Fruit fly (Drosophila melanogaster): ENCODE measurements around the gene PGRP-LB.

Gene PGRP-LB

dm6 chr3R:11437528-11437927, 22.8 kb downstream of the PGRP-LB start, which contains the start of gene CG17230:
TSS of gene CG17230 (plus strand) at chr3R:11437785.
- TF ChIP-seq noc (tag; optimal IDR thresholded peaks at IDR 0.05): no peak

DNA sequence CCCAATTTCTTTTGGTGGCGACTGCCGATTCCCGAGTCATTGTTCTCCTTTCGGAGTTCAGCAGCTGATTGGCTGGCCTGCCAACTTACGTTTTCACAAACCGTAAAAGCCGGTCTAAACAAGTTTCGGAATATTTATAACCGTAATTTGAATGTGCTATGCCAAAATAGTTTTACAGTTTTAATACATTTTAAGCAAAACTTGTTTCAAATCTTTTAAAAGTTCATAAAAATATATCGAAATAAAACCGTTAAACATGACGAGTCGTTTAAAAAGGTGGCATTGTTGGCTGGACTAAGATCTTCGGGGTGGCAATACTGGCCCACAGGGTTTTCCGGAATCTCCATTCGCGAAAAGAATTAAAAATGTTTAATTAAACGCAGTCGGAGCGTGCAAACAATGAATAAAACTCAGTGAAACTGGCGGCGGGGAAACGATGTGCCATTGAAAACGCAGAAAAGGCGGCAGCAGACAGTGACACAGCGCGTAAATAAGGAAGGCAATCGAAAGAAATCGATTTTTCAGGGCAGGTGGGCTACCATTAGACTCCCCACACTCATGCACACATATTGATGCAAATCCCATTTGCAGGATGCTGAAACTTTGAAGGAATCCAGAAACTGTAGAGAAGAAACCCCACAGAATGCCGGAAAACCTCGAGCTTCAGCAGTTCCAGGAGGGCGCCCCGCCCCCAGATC, 24.7 kb downstream of the PGRP-LB start, which contains the start of the genes Exd2 and CG5281:
Gene Exd2, minus strand, starts transcription at position 167 of the 698 bp plus-strand sequence.
Gene CG5281, plus strand, starts transcription at position 314 of the 698 bp plus-strand sequence.
- TF ChIP-seq noc (tag; optimal IDR thresholded peaks at IDR 0.05): no peak

- no peak for TF ChIP-seq noc (tag; optimal IDR thresholded peaks at IDR 0.05)
These were observed 28.9 kb downstream of the PGRP-LB start, which contains the start of the genes RpL24-like and CG5276 for dm6 chr3R:11431395-11431977. TSS of gene RpL24-like (minus strand) at chr3R:11431582. TSS of gene CG5276 (plus strand) at chr3R:11431738.

DNA sequence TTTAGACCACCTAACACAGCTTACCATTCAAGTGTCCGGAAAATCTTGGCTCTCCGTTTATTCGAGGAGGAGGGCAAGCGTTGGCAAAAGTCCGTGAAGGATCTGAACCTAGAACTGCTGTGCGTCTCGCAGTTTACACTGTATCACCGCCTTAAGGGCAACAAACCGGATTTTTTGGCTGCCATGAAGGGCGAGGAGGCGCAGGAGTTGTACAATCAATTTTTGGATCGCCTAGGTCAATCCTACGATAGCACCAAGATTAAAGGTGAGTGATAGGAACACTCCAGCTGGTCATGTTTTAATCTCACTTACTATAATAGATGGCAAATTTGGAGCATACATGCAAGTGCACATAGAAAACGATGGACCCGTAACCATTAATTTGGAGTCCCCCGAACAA, 30.0 kb downstream of the PGRP-LB start:
- no peak for TF ChIP-seq noc (tag; optimal IDR thresholded peaks at IDR 0.05)

DNA sequence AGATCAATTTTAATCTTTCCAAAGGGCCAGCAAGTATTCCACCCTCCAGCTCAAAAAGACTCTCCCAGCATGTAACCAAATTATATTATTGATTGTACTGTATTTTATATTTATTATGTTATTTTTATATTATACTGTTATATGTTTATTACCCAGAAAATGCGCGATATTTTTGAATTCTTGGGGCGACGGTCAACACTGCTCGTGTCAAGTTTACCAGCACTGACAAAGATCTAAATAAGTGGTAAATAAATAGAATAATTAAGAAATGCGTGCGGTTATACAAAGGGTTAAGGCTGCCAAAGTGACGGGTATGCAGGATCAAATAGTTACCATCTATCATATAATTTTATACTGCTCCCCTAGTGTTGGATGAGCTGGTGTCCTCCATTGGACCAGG, 30.5 kb downstream of the PGRP-LB start, which contains the start of gene Dtd:
Gene Dtd, plus strand, starts transcription at position 248 of the 400 bp plus-strand sequence.
- TF ChIP-seq noc (tag; optimal IDR thresholded peaks at IDR 0.05): no peak

dm6 chr3R:11421643-11422122, 38.7 kb downstream of the PGRP-LB start, which contains the start of the genes ninaG and Sptz:
TSS of gene ninaG (minus strand) at chr3R:11421693.
TSS of gene Sptz (plus strand) at chr3R:11422092.
- peak; percentile 81 for TF ChIP-seq noc (tag; optimal IDR thresholded peaks at IDR 0.05)

DNA sequence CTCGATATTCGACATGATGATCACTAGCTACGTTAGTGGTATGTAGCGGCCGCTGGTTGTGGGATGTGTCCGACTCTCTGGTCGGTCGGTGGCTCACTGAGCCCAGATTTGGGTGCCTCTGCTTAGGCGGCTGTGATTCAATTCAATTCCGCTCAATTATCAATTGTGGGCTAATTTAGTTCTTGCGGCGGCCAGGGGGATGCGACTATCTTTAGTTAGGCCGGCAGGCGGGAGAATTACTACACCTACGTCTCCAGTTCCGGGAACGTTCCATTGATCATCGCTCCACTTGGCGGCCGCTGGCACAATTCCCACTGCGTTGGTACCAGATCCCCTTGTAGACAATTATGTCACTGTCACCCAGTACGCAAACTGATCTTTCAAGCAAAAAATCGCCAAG, 41.8 kb downstream of the PGRP-LB start, which contains the start of the genes bumpel and CG45676:
Gene bumpel, minus strand, starts transcription at position 101 of the 400 bp plus-strand sequence.
Gene CG45676, plus strand, starts transcription at position 318 of the 400 bp plus-strand sequence.
- TF ChIP-seq noc (tag; optimal IDR thresholded peaks at IDR 0.05): no peak

DNA sequence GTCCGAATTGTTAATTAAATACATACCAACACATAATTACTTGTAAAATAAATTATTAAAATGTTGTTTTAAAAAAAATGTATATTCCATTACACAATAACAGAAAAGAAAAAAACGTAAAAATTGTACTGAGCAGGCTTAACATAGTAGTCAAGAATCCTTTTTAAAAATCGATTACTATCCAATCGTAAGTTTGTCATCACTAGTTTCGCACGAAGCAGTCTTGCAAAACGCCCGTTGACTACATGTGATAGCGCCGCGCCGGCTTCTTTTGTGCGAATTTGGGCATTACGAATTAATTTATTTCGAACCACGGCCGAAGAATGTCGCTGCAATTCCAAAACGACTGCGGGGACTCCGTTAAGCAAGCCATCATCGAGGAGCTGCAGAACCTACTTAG, 48.0 kb downstream of the PGRP-LB start, which contains the start of gene Ipo9:
Gene Ipo9, plus strand, starts transcription at position 152 of the 400 bp plus-strand sequence.
- no peak for TF ChIP-seq noc (tag; optimal IDR thresholded peaks at IDR 0.05)

- TF ChIP-seq noc (tag; optimal IDR thresholded peaks at IDR 0.05): peak; percentile 92
These were observed 50.6 kb downstream of the PGRP-LB start, which contains the start of the genes mgr and Irbp for dm6 chr3R:11409667-11410137. TSS of gene mgr (minus strand) at chr3R:11409875. TSS of gene Irbp (plus strand) at chr3R:11410047.

dm6 chr3R:11407733-11408134, 52.6 kb downstream of the PGRP-LB start, which contains the start of gene mRpL40:
TSS of gene mRpL40 (plus strand) at chr3R:11407918.
- no peak for TF ChIP-seq noc (tag; optimal IDR thresholded peaks at IDR 0.05)

DNA sequence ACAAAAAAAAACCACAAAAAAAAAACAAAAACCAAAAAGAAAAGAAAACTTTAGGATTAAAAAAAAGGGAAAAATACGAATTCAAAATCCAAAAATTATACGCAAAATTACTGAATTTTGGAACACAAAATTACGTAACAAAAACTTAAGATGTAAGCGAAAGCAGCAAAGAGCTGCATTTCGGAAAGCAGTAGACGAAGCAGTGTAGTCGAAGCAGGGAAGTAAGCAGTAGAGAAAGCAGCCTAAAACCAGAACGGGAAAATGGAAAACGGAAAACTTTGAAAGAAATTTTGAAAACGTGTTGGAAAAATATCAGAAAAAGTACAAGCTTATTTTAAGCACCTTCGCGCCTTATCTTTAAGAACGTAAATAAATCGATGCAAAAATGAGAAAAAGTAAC, 57.5 kb downstream of the PGRP-LB start:
- TF ChIP-seq noc (tag; optimal IDR thresholded peaks at IDR 0.05): no peak
